Fruit fly (Drosophila melanogaster) S2 (cell line): Measurements from ENCODE around the gene alpha-PheRS.

Experiments
- CG8478 ChIP-seq: fragments of >200 bp; optimal IDR thresholded peaks from 2 replicates; lab custom pipeline; 2018
- CTCF ChIP-seq, 2 experiments: fragments of >200 bp; optimal IDR thresholded peaks; 2 replicates each; lab custom pipeline; 2018

- TF ChIP-seq CG8478: no peak
- no peak for TF ChIP-seq CTCF (optimal IDR thresholded peaks at IDR 0.05; lab: Kevin White, UChicago)
Measured at dm6 chrX:8148556-8148955, 3.2 kb upstream of the alpha-PheRS start, which contains the start of gene CG10959.
